Fruit fly (Drosophila melanogaster): Measurements from ENCODE around the gene CG42556.
A peak's percentile ranks its signal among the peaks of the same experiment; 100 is the strongest.

Gene CG42556

DNA sequence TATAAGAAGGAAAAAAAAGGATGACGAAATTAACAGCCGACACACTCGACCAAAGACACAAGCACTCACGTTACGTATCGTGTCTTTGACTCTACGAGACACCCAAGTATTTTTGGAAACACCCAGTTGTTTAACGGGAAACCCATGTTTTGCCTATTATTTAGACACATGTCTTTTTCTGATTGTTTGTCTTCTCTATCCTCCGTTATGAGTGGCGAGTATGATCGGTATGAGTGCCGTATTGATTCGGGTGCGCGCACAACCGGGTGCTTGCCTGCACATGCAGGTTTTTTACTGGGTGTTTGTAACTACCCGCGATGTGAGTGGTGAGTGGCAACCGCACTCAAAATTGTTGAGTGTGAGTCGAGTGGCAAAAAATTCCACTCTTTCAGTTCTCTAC is 30.6 kb upstream of the CG42556 start:
- TF ChIP-seq twi (tag; optimal IDR thresholded peaks at IDR 0.05) (peak; percentile 87), stwl (tag; optimal IDR thresholded peaks at IDR 0.05) (no peak), Ets65A (GFP tag) (peak; percentile 78), CG10959 (GFP tag; IDR thresholded peaks at IDR 0.05) (no peak), CG10366 (GFP tag; IDR thresholded peaks at IDR 0.05) (peak; percentile 9; the same call in 1 of the 2 replicates), CG8290 (GFP tag; optimal IDR thresholded peaks at IDR 0.05) (no peak), CG8290 (tag; optimal IDR thresholded peaks at IDR 0.05) (peak in 1 of 2 experiments; percentile 9), CG13775 (GFP tag; optimal IDR thresholded peaks at IDR 0.05) (no peak), tll (GFP tag; optimal IDR thresholded peaks at IDR 0.05) (peak in 1 of 2 experiments; percentile 51), CG3163 (GFP tag; optimal IDR thresholded peaks at IDR 0.05) (peak; percentile 21), emc (GFP tag; optimal IDR thresholded peaks at IDR 0.05) (no peak), crol (GFP tag; IDR thresholded peaks at IDR 0.05) (no peak), CG2199 (GFP tag; IDR thresholded peaks at IDR 0.05) (peak; percentile 98), Lpt (GFP tag; optimal IDR thresholded peaks at IDR 0.05) (no peak), CG9437 (GFP tag; optimal IDR thresholded peaks at IDR 0.05) (peak; percentile 79), z (GFP tag; IDR thresholded peaks at IDR 0.05) (peak; percentile 94), Med (GFP tag) (peak; percentile 75), CG15479 (GFP tag; optimal IDR thresholded peaks at IDR 0.05) (peak; percentile 4)

DNA sequence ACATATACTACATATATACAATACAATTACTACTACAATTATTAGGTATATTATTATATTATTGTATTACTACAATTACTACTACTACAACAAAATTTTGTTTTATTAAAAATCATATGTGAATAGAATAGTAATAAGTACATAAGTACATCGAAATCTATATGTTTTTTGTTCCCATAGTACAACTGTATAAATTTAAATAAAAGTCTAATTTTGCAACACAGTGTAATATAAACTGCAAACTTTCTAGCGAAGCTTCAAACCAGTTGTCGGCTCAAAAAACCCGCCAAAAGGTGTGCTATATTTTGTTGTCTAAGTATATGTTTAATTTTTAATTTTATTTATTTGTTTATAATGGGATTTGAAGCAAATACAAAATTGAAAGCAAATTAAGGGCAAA is 30.1 kb upstream of the CG42556 start:
- TF ChIP-seq lola (GFP tag; optimal IDR thresholded peaks at IDR 0.05), result peak in 1 of 3 experiments; percentile 37
- no peak for TF ChIP-seq HLH3B (GFP tag; IDR thresholded peaks at IDR 0.05)
- peak; percentile 20 for TF ChIP-seq CTCF (GFP tag; optimal IDR thresholded peaks at IDR 0.05)
- peak; percentile 19 for TF ChIP-seq CG2678 (tag; optimal IDR thresholded peaks at IDR 0.05)
- peak; percentile 14 for TF ChIP-seq CoRest (tag; optimal IDR thresholded peaks at IDR 0.05)
- TF ChIP-seq CG10366 (GFP tag; IDR thresholded peaks at IDR 0.05), result no peak
- no peak for TF ChIP-seq CG8089 (GFP tag; optimal IDR thresholded peaks at IDR 0.05)
- peak; percentile 35 for TF ChIP-seq pita (GFP tag; optimal IDR thresholded peaks at IDR 0.05)
- TF ChIP-seq sens (GFP tag), result peak; percentile 40
- TF ChIP-seq Poxn (GFP tag; IDR thresholded peaks at IDR 0.05), result no peak
- peak; percentile 73 for TF ChIP-seq gem (tag; optimal IDR thresholded peaks at IDR 0.05)
- no peak for TF ChIP-seq ham (GFP tag; IDR thresholded peaks at IDR 0.05)
- no peak for TF ChIP-seq H2.0 (GFP tag; IDR thresholded peaks at IDR 0.05)
- TF ChIP-seq CG15269 (tag; optimal IDR thresholded peaks at IDR 0.05), result peak; percentile 9
- no peak for TF ChIP-seq CG10543 (GFP tag; optimal IDR thresholded peaks at IDR 0.05)
- TF ChIP-seq trem (tag; optimal IDR thresholded peaks at IDR 0.05), result peak; percentile 20
- peak; percentile 60; the same call in 2 of the 3 replicates for TF ChIP-seq CG2889 (GFP tag; IDR thresholded peaks at IDR 0.05)
- TF ChIP-seq gsb-n (tag; optimal IDR thresholded peaks at IDR 0.05), result peak; percentile 51
- no peak for TF ChIP-seq sob (GFP tag; IDR thresholded peaks at IDR 0.05)
- TF ChIP-seq tap (tag; optimal IDR thresholded peaks at IDR 0.05), result peak; percentile 25
- TF ChIP-seq Hr51 (GFP tag; optimal IDR thresholded peaks at IDR 0.05), result peak in 1 of 2 experiments; percentile 41
- peak; percentile 30 for TF ChIP-seq Blimp-1 (GFP tag; optimal IDR thresholded peaks at IDR 0.05)
- TF ChIP-seq D (optimal IDR thresholded peaks at IDR 0.05), result no peak
- TF ChIP-seq D (GFP tag; optimal IDR thresholded peaks at IDR 0.05), result no peak
- TF ChIP-seq CG11560 (tag; IDR thresholded peaks at IDR 0.05), result no peak
- TF ChIP-seq CG31441 (GFP tag; IDR thresholded peaks at IDR 0.05), result 0 out of 2 replicates have a peak, but pooled peaks have one; percentile 26
- peak; percentile 22 for TF ChIP-seq CG18262 (tag; optimal IDR thresholded peaks at IDR 0.05)
- TF ChIP-seq CG31388 (GFP tag; optimal IDR thresholded peaks at IDR 0.05), result no peak
- TF ChIP-seq D19A (tag; optimal IDR thresholded peaks at IDR 0.05), result peak; percentile 25
- TF ChIP-seq bsh (GFP tag; optimal IDR thresholded peaks at IDR 0.05), result peak in 1 of 2 experiments; percentile 51
- no peak for TF ChIP-seq B-H2 (GFP tag; optimal IDR thresholded peaks at IDR 0.05)
- TF ChIP-seq phol (tag; optimal IDR thresholded peaks at IDR 0.05), result peak; percentile 29
- TF ChIP-seq CG14710 (tag; optimal IDR thresholded peaks at IDR 0.05), result peak; percentile 17
- peak; percentile 50 for TF ChIP-seq CG2712 (tag; optimal IDR thresholded peaks at IDR 0.05)
- TF ChIP-seq CG15601 (tag; optimal IDR thresholded peaks at IDR 0.05), result peak; percentile 18
